Worm (Caenorhabditis elegans) whole organism, L4 larva: ENCODE measurements around the gene C27H5.2.

Experiments
- D1046.2 ChIP-seq: fragments of 200-800 bp; sonication (Bioruptor generic); IDR thresholded peaks from 2 replicates; pipeline ENCODE4 v1.3.6; 2022; ENCODE audit warnings: missing genetic modification characterization, missing compliant biosample characterization
- F37D6.2 ChIP-seq: sonication (generic microtip); optimal IDR thresholded peaks from 2 replicates; lab custom pipeline; 2016; ENCODE audit warnings: mild to moderate bottlenecking, missing genetic modification characterization, missing compliant biosample characterization
- F44E2.7 ChIP-seq: fragments of 200-800 bp; sonication (Bioruptor generic); IDR thresholded peaks from 2 replicates; pipeline ENCODE4 v2.1.2; 2022; ENCODE audit warnings: missing genetic modification characterization, missing compliant biosample characterization
- F49E8.2 ChIP-seq: sonication (generic microtip); optimal IDR thresholded peaks from 2 replicates; lab custom pipeline; 2016; ENCODE audit warnings: missing compliant biosample characterization, mild to moderate bottlenecking, missing genetic modification characterization, borderline replicate concordance
- R02D3.7 ChIP-seq: fragments of 150-350 bp; sonication (generic microtip); optimal IDR thresholded peaks from 3 replicates; lab custom pipeline; 2014; ENCODE audit warnings: missing biosample characterization, missing genetic modification characterization
- aha-1 ChIP-seq: fragments of 150-350 bp; peaks from one replicate; lab custom pipeline; 2014; ENCODE audit warnings: missing biosample characterization, missing genetic modification characterization
- aly-2 ChIP-seq: sonication (generic microtip); optimal IDR thresholded peaks from 2 replicates; lab custom pipeline; 2018; ENCODE audit warnings: missing biosample characterization, missing genetic modification characterization
- ama-1 ChIP-seq: fragments of 150-350 bp; optimal IDR thresholded peaks from 2 replicates; lab custom pipeline; 2014; ENCODE audit warnings: inconsistent platforms, mixed read lengths
- arid-1 ChIP-seq: fragments of 200-800 bp; sonication (Bioruptor generic); conservative IDR thresholded peaks from 2 replicates; pipeline ENCODE4 v1.3.6; 2022; ENCODE audit warnings: missing genetic modification reagents, missing genetic modification characterization, missing compliant biosample characterization
- ceh-28 ChIP-seq: fragments of 150-350 bp; optimal IDR thresholded peaks from 2 replicates; lab custom pipeline; 2014; ENCODE audit warnings: missing biosample characterization, missing genetic modification reagents, missing genetic modification characterization
- ceh-44 ChIP-seq: fragments of 200-800 bp; sonication (Bioruptor generic); IDR thresholded peaks from 2 replicates; pipeline ENCODE4 v1.3.6; 2022; ENCODE audit warnings: missing genetic modification reagents, missing genetic modification characterization, missing compliant biosample characterization
- ceh-62 ChIP-seq: sonication (generic microtip); optimal IDR thresholded peaks from 2 replicates; lab custom pipeline; 2017; ENCODE audit warnings: missing biosample characterization, missing genetic modification characterization
- ceh-82 ChIP-seq: sonication (generic microtip); optimal IDR thresholded peaks from 2 replicates; lab custom pipeline; 2017; ENCODE audit warnings: missing biosample characterization, missing genetic modification characterization
- daf-12 ChIP-seq: fragments of 150-350 bp; optimal IDR thresholded peaks from 2 replicates; lab custom pipeline; 2014; ENCODE audit warnings: missing biosample characterization, missing genetic modification reagents, missing genetic modification characterization
- daf-16 ChIP-seq, 3 experiments: sonication (generic microtip); optimal IDR thresholded peaks; 2 replicates each; lab custom pipeline; 2016 to 2017; ENCODE audit warnings: missing genetic modification characterization in 3 of 3, missing genetic modification reagents in 3 of 3, mild to moderate bottlenecking in 2 of 3, missing compliant biosample characterization in 2 of 3, missing biosample characterization in 1 of 3, moderate library complexity in 1 of 3
- daf-19 ChIP-seq: fragments of 200-800 bp; sonication (Bioruptor generic); conservative IDR thresholded peaks from 2 replicates; pipeline ENCODE4 v1.3.6; 2022; ENCODE audit warnings: missing genetic modification characterization, missing compliant biosample characterization
- daf-8 ChIP-seq: fragments of 200-800 bp; sonication (Bioruptor generic); IDR thresholded peaks from 2 replicates; pipeline ENCODE4 v1.3.6; 2022; ENCODE audit warnings: missing genetic modification characterization, missing compliant biosample characterization
- dve-1 ChIP-seq: sonication (generic microtip); optimal IDR thresholded peaks from 2 replicates; lab custom pipeline; 2017; ENCODE audit warnings: antibody characterized with exemption, mild to moderate bottlenecking, missing genetic modification characterization, missing compliant biosample characterization; ENCODE audit not compliant: insufficient read depth
- egl-27 ChIP-seq: sonication (generic microtip); optimal IDR thresholded peaks from 3 replicates; lab custom pipeline; 2017; ENCODE audit warnings: missing biosample characterization, missing genetic modification reagents, missing genetic modification characterization
- egl-43 ChIP-seq: fragments of 200-800 bp; sonication (Bioruptor generic); IDR thresholded peaks from 2 replicates; pipeline ENCODE4 v1.3.6; 2022; ENCODE audit warnings: missing genetic modification reagents, missing genetic modification characterization, missing compliant biosample characterization
- fkh-10 ChIP-seq: fragments of 150-350 bp; optimal IDR thresholded peaks from 2 replicates; lab custom pipeline; 2014; ENCODE audit warnings: missing biosample characterization, missing genetic modification reagents, missing genetic modification characterization
- hlh-11 ChIP-seq: fragments of 200-800 bp; sonication (Bioruptor generic); optimal IDR thresholded peaks from 2 replicates; lab custom pipeline; 2018; ENCODE audit warnings: mild to moderate bottlenecking, missing genetic modification characterization, missing compliant biosample characterization
- hlh-30 ChIP-seq: sonication (generic microtip); optimal IDR thresholded peaks from 2 replicates; lab custom pipeline; 2017; ENCODE audit warnings: antibody characterized with exemption, mild to moderate bottlenecking, missing genetic modification characterization, missing compliant biosample characterization; ENCODE audit not compliant: insufficient read depth
- lin-1 ChIP-seq: fragments of 200-800 bp; sonication (Bioruptor generic); IDR thresholded peaks from 2 replicates; pipeline ENCODE4 v1.3.6; 2022; ENCODE audit warnings: missing genetic modification reagents, missing genetic modification characterization, missing compliant biosample characterization
- lin-15B ChIP-seq: fragments of 150-350 bp; sonication (generic microtip); optimal IDR thresholded peaks from 3 replicates; lab custom pipeline; 2014; ENCODE audit warnings: missing biosample characterization, missing genetic modification characterization
- lir-3 ChIP-seq: sonication (generic microtip); optimal IDR thresholded peaks from 2 replicates; lab custom pipeline; 2016; ENCODE audit warnings: mild to moderate bottlenecking, missing genetic modification characterization, missing compliant biosample characterization
- madf-9 ChIP-seq: fragments of 200-800 bp; sonication (Bioruptor generic); conservative IDR thresholded peaks from 2 replicates; pipeline ENCODE4 v1.3.6; 2022; ENCODE audit warnings: missing genetic modification reagents, missing genetic modification characterization, missing compliant biosample characterization
- nhr-102 ChIP-seq: sonication (generic microtip); optimal IDR thresholded peaks from 2 replicates; lab custom pipeline; 2016; ENCODE audit warnings: mild to moderate bottlenecking, missing genetic modification characterization, moderate library complexity, missing compliant biosample characterization
- nhr-11 ChIP-seq: fragments of 150-350 bp; optimal IDR thresholded peaks from 2 replicates; lab custom pipeline; 2014; ENCODE audit warnings: missing biosample characterization, missing genetic modification characterization
- nhr-25 ChIP-seq: sonication (generic microtip); optimal IDR thresholded peaks from 2 replicates; lab custom pipeline; 2017; ENCODE audit warnings: missing genetic modification characterization, mild to moderate bottlenecking, missing compliant biosample characterization, antibody characterized with exemption, moderate library complexity, borderline replicate concordance; ENCODE audit not compliant: insufficient read depth
- nhr-28 ChIP-seq: fragments of 150-350 bp; optimal IDR thresholded peaks from 2 replicates; lab custom pipeline; 2014; ENCODE audit warnings: missing biosample characterization, missing genetic modification characterization
- nhr-42 ChIP-seq: fragments of 200-800 bp; sonication (Bioruptor generic); IDR thresholded peaks from 2 replicates; pipeline ENCODE4 v1.3.6; 2022; ENCODE audit warnings: missing genetic modification characterization, missing compliant biosample characterization
- php-3 ChIP-seq: fragments of 200-800 bp; sonication (Bioruptor generic); IDR thresholded peaks from 2 replicates; pipeline ENCODE4 v1.3.6; 2022; ENCODE audit warnings: missing genetic modification reagents, missing genetic modification characterization, missing compliant biosample characterization
- pqm-1 ChIP-seq: sonication (generic microtip); optimal IDR thresholded peaks from 2 replicates; lab custom pipeline; 2017; ENCODE audit warnings: missing biosample characterization, missing genetic modification characterization
- sdz-12 ChIP-seq: fragments of 200-800 bp; sonication (Bioruptor generic); optimal IDR thresholded peaks from 2 replicates; lab custom pipeline; 2018; ENCODE audit warnings: mild to moderate bottlenecking, missing genetic modification characterization, missing compliant biosample characterization
- set-16 ChIP-seq: fragments of 200-800 bp; sonication (Bioruptor generic); IDR thresholded peaks from 2 replicates; pipeline ENCODE4 v1.3.6; 2022; ENCODE audit warnings: missing genetic modification reagents, missing genetic modification characterization, missing compliant biosample characterization
- skn-1 ChIP-seq: fragments of 150-350 bp; optimal IDR thresholded peaks from 2 replicates; lab custom pipeline; 2014; ENCODE audit warnings: missing biosample characterization, missing genetic modification characterization
- snpc-1.2 ChIP-seq: fragments of 200-800 bp; sonication (Bioruptor generic); IDR thresholded peaks from 2 replicates; pipeline ENCODE4 v1.3.6; 2022; ENCODE audit warnings: missing genetic modification reagents, missing genetic modification characterization, missing compliant biosample characterization
- spr-3 ChIP-seq: fragments of 200-800 bp; sonication (Bioruptor generic); optimal IDR thresholded peaks from 2 replicates; lab custom pipeline; 2018; ENCODE audit warnings: mild to moderate bottlenecking, missing genetic modification characterization, missing compliant biosample characterization
- unc-62 ChIP-seq, 3 experiments: fragments of 150-350 bp in 1 of 3; sonication (generic microtip); optimal IDR thresholded peaks in 2 of 3; peaks in 1 of 3; 1 replicate in 1 of 3; 2 replicates in 2 of 3; lab custom pipeline; 2014 to 2017; ENCODE audit warnings: missing biosample characterization in 3 of 3, missing genetic modification characterization in 3 of 3, missing genetic modification reagents in 3 of 3, missing genotype in 1 of 3
- vab-7 ChIP-seq: fragments of 200-800 bp; sonication (Bioruptor generic); IDR thresholded peaks from 2 replicates; pipeline ENCODE4 v1.3.6; 2022; ENCODE audit warnings: missing genetic modification reagents, missing genetic modification characterization, missing compliant biosample characterization
- zfp-2 ChIP-seq: sonication (generic microtip); optimal IDR thresholded peaks from 2 replicates; lab custom pipeline; 2016; ENCODE audit warnings: mild to moderate bottlenecking, missing genetic modification characterization, missing compliant biosample characterization
- zfp-3 ChIP-seq: fragments of 200-800 bp; sonication (Bioruptor generic); conservative IDR thresholded peaks from 2 replicates; pipeline ENCODE4 v1.3.6; 2022; ENCODE audit warnings: missing genetic modification reagents, missing genetic modification characterization, missing compliant biosample characterization
- ztf-11 ChIP-seq: fragments of 150-350 bp; optimal IDR thresholded peaks from 2 replicates; lab custom pipeline; 2014; ENCODE audit warnings: missing biosample characterization, missing genetic modification characterization
- ztf-7 ChIP-seq: fragments of 150-350 bp; optimal IDR thresholded peaks from 2 replicates; lab custom pipeline; 2014; ENCODE audit warnings: missing biosample characterization, missing genetic modification characterization

C27H5.2 gene

ce11 chrII:7139064-7139463 is 16.3 kb upstream of the C27H5.2 start:
- TF ChIP-seq nhr-28 (tag; lab: Kevin White, UChicago) (peak; percentile 60), pqm-1 (tag; lab: Kevin White, UChicago) (peak; percentile 86), unc-62 (GFP tag; optimal IDR thresholded peaks at IDR 0.05 in 1 of 2; lab: Kevin White, UChicago) (peak in 1 of 2 experiments; percentile 53), unc-62 (tag; optimal IDR thresholded peaks at IDR 0.05; lab: Kevin White, UChicago) (no peak), daf-16 (GFP tag; optimal IDR thresholded peaks at IDR 0.05; lab: Kevin White, UChicago) (no peak), daf-16 (tag; optimal IDR thresholded peaks at IDR 0.05; lab: Kevin White, UChicago) (peak; percentile 92), php-3 (GFP tag; lab: Robert Waterston, UW) (peak; percentile 65), vab-7 (GFP tag; lab: Robert Waterston, UW) (no peak)

ce11 chrII:7144307-7144706 is 11.1 kb upstream of the C27H5.2 start, which contains the start of gene npr-31:
Gene npr-31 (plus strand): TSS chrII:7144607.
- TF ChIP-seq nhr-28 (tag; lab: Kevin White, UChicago) (no peak), ceh-44 (GFP tag; lab: Robert Waterston, UW) (no peak), D1046.2 (GFP tag; lab: Robert Waterston, UW) (no peak), egl-27 (tag; lab: Kevin White, UChicago) (no peak)
- TF ChIP-seq, all 104 proteins: peak for 0

- TF ChIP-seq zfp-2 (tag; lab: Kevin White, UChicago) (no peak), F44E2.7 (GFP tag; lab: Robert Waterston, UW) (no peak), fkh-10 (no peak), nhr-28 (tag; lab: Kevin White, UChicago) (no peak), egl-43 (GFP tag; lab: Robert Waterston, UW) (no peak), R02D3.7 (tag; lab: Kevin White, UChicago) (no peak), daf-12 (tag; lab: Kevin White, UChicago) (no peak), F37D6.2 (tag; lab: Kevin White, UChicago) (no peak), daf-8 (GFP tag; lab: Robert Waterston, UW) (no peak), hlh-30 (tag; lab: Kevin White, UChicago) (no peak), aha-1 (no peak), lin-15B (tag; lab: Kevin White, UChicago) (no peak), hlh-11 (no peak), snpc-1.2 (no peak), nhr-25 (tag; lab: Kevin White, UChicago) (no peak), ceh-62 (no peak), lin-1 (no peak)
Observed at ce11 chrII:7146240-7146639, 9.1 kb upstream of the C27H5.2 start.

ce11 chrII:7147550-7147949 is 7.8 kb upstream of the C27H5.2 start:
- TF ChIP-seq egl-27 (tag; lab: Kevin White, UChicago) (no peak), ztf-7 (tag; lab: Kevin White, UChicago) (no peak), ceh-28 (tag; lab: Kevin White, UChicago) (no peak), dve-1 (tag; lab: Kevin White, UChicago) (peak; percentile 34), aly-2 (tag; lab: Kevin White, UChicago) (no peak), lin-1 (no peak), spr-3 (GFP tag; lab: Kevin White, UChicago) (no peak), nhr-102 (tag; lab: Kevin White, UChicago) (no peak), skn-1 (tag; lab: Kevin White, UChicago) (no peak), sdz-12 (GFP tag; lab: Kevin White, UChicago) (no peak), vab-7 (GFP tag; lab: Robert Waterston, UW) (no peak), ceh-82 (no peak), ceh-62 (no peak), zfp-3 (GFP tag; lab: Robert Waterston, UW) (no peak), F44E2.7 (GFP tag; lab: Robert Waterston, UW) (no peak), ztf-11 (tag; lab: Kevin White, UChicago) (no peak), nhr-42 (GFP tag; lab: Robert Waterston, UW) (no peak), daf-16 (GFP tag; optimal IDR thresholded peaks at IDR 0.05; lab: Kevin White, UChicago) (no peak), daf-16 (tag; optimal IDR thresholded peaks at IDR 0.05; lab: Kevin White, UChicago) (no peak), ama-1 (lab: Kevin White, UChicago) (no peak), F49E8.2 (tag; lab: Kevin White, UChicago) (peak; percentile 50), set-16 (GFP tag; lab: Robert Waterston, UW) (no peak), arid-1 (GFP tag; lab: Robert Waterston, UW) (no peak), madf-9 (GFP tag; lab: Robert Waterston, UW) (no peak), daf-19 (GFP tag; lab: Robert Waterston, UW) (no peak), nhr-11 (tag; lab: Kevin White, UChicago) (no peak), lir-3 (tag; lab: Kevin White, UChicago) (no peak)
